Worm (Caenorhabditis elegans): ENCODE data around the gene vps-16.

vps-16 gene

ce11 chrIII:6464113-6464571 is 31.1 kb downstream of the vps-16 start (continued):
- TF ChIP-seq hlh-11 (tag; optimal IDR thresholded peaks at IDR 0.05), result peak; percentile 97
- TF ChIP-seq Y105C5A.15 (GFP tag; IDR thresholded peaks at IDR 0.05), result peak; percentile 81; the same call in 1 of the 2 replicates
- TF ChIP-seq egl-43 (GFP tag; IDR thresholded peaks at IDR 0.05), result peak; percentile 93
- peak; percentile 90 for TF ChIP-seq ceh-20 (GFP tag; IDR thresholded peaks at IDR 0.05)
- no peak for TF ChIP-seq ZK546.5 (tag; optimal IDR thresholded peaks at IDR 0.05)
- peak; percentile 85 for TF ChIP-seq nhr-77 (tag; optimal IDR thresholded peaks at IDR 0.05)
- TF ChIP-seq lin-1 (GFP tag; IDR thresholded peaks at IDR 0.05), result peak; percentile 92
- TF ChIP-seq F49E8.2 (tag; optimal IDR thresholded peaks at IDR 0.05; ENCODE audit: borderline replicate concordance), result no peak
- TF ChIP-seq pha-4 (GFP tag; IDR thresholded peaks at IDR 0.05), result no peak; the same call in none of the 2 replicates
- peak; percentile 84 for TF ChIP-seq pha-4 (tag; optimal IDR thresholded peaks at IDR 0.05)
- TF ChIP-seq T20F7.1 (GFP tag; optimal IDR thresholded peaks at IDR 0.05), result peak; percentile 72
- TF ChIP-seq nhr-6 (tag; optimal IDR thresholded peaks at IDR 0.05), result peak; percentile 91
- peak; percentile 25 for TF ChIP-seq jun-1 (tag; optimal IDR thresholded peaks at IDR 0.05)
- TF ChIP-seq madf-5 (GFP tag; IDR thresholded peaks at IDR 0.05), result no peak
- peak; percentile 89 for TF ChIP-seq hmg-1.1 (GFP tag; IDR thresholded peaks at IDR 0.05)
- peak; percentile 70; the same call in 1 of the 2 replicates for TF ChIP-seq saeg-2 (GFP tag; IDR thresholded peaks at IDR 0.05)
- TF ChIP-seq zfp-3 (GFP tag; conservative IDR thresholded peaks at IDR 0.05), result peak; percentile 87; the same call in 1 of the 2 replicates
- peak; percentile 76 for TF ChIP-seq madf-9 (GFP tag; conservative IDR thresholded peaks at IDR 0.05)
- peak; percentile 100 for TF ChIP-seq set-16 (GFP tag; IDR thresholded peaks at IDR 0.05)
- peak; percentile 91 for TF ChIP-seq nhr-28 (tag; optimal IDR thresholded peaks at IDR 0.05)
- 0 out of 2 replicates have a peak, but pooled peaks have one; percentile 54 for TF ChIP-seq Y75B8A.6 (GFP tag; IDR thresholded peaks at IDR 0.05)
- TF ChIP-seq ceh-32 (tag; optimal IDR thresholded peaks at IDR 0.05; ENCODE audit: poor library complexity), result peak; percentile 36
- TF ChIP-seq egl-27 (tag; optimal IDR thresholded peaks at IDR 0.05), result no peak
- peak; percentile 95 for TF ChIP-seq hlh-30 (tag; optimal IDR thresholded peaks at IDR 0.05; ENCODE audit: insufficient read depth)
- TF ChIP-seq attf-4 (tag; optimal IDR thresholded peaks at IDR 0.05), result no peak
- TF ChIP-seq daf-16 (GFP tag; optimal IDR thresholded peaks at IDR 0.05), result peak; percentile 82 to 84
- peak; percentile 94 for TF ChIP-seq daf-16 (tag; optimal IDR thresholded peaks at IDR 0.05)
- TF ChIP-seq dmd-8 (GFP tag; IDR thresholded peaks at IDR 0.05), result peak; percentile 88
- TF ChIP-seq mxl-2 (GFP tag; conservative IDR thresholded peaks at IDR 0.05), result no peak; the same call in 1 of the 2 replicates
- peak; percentile 22 to 78 for TF ChIP-seq lsy-2 (tag; optimal IDR thresholded peaks at IDR 0.05)
- TF ChIP-seq lin-13 (GFP tag; optimal IDR thresholded peaks at IDR 0.05), result peak; percentile 71
- TF ChIP-seq nhr-42 (GFP tag; IDR thresholded peaks at IDR 0.05), result peak; percentile 84
- no peak for TF ChIP-seq daf-19 (GFP tag; conservative IDR thresholded peaks at IDR 0.05)
- TF ChIP-seq arid-1 (GFP tag; conservative IDR thresholded peaks at IDR 0.05), result peak; percentile 94
- peak; percentile 46 for TF ChIP-seq Y5F2A.4 (GFP tag; optimal IDR thresholded peaks at IDR 0.05)
- TF ChIP-seq T26A8.4 (GFP tag; IDR thresholded peaks at IDR 0.05), result peak; percentile 92
- TF ChIP-seq zip-2 (tag; optimal IDR thresholded peaks at IDR 0.05), result peak; percentile 11
- no peak for TF ChIP-seq F26F4.8 (GFP tag; conservative IDR thresholded peaks at IDR 0.05)
- peak; percentile 96 for TF ChIP-seq pqm-1 (tag; optimal IDR thresholded peaks at IDR 0.05)
- TF ChIP-seq mdl-1 (tag; optimal IDR thresholded peaks at IDR 0.05), result peak; percentile 81 to 95
- TF ChIP-seq R02D3.7 (tag; optimal IDR thresholded peaks at IDR 0.05), result no peak
- TF ChIP-seq nhr-102 (tag; optimal IDR thresholded peaks at IDR 0.05), result peak; percentile 89

ce11 chrIII:6464913-6465312 is 31.9 kb downstream of the vps-16 start, which contains the start of gene nduf-2.2:
nduf-2.2 (plus strand) TSS chrIII:6465222.
- TF ChIP-seq cey-2 (tag; optimal IDR thresholded peaks at IDR 0.05; ENCODE audit: borderline replicate concordance, insufficient read depth), result no peak
- TF ChIP-seq nhr-237 (tag; optimal IDR thresholded peaks at IDR 0.05), result no peak
- TF ChIP-seq nhr-11 (tag; optimal IDR thresholded peaks at IDR 0.05), result no peak
- TF ChIP-seq rbr-2 (tag; optimal IDR thresholded peaks at IDR 0.05), result no peak
- no peak for TF ChIP-seq F49E8.2 (tag; optimal IDR thresholded peaks at IDR 0.05; ENCODE audit: borderline replicate concordance)
- TF ChIP-seq ceh-28 (tag; optimal IDR thresholded peaks at IDR 0.05), result no peak
- TF ChIP-seq F10B5.3 (tag; optimal IDR thresholded peaks at IDR 0.05), result no peak
- TF ChIP-seq nhr-48 (tag; optimal IDR thresholded peaks at IDR 0.05), result no peak
- TF ChIP-seq ceh-20 (GFP tag; IDR thresholded peaks at IDR 0.05), result no peak
- TF ChIP-seq gei-8 (GFP tag; optimal IDR thresholded peaks at IDR 0.05), result no peak
- no peak for TF ChIP-seq hlh-11 (tag; optimal IDR thresholded peaks at IDR 0.05)
- no peak for TF ChIP-seq Y5F2A.4 (GFP tag; optimal IDR thresholded peaks at IDR 0.05)
- TF ChIP-seq nhr-111 (GFP tag; optimal IDR thresholded peaks at IDR 0.05), result no peak
- TF ChIP-seq fos-1 (tag; optimal IDR thresholded peaks at IDR 0.05), result no peak
- no peak for TF ChIP-seq dmd-8 (GFP tag; IDR thresholded peaks at IDR 0.05)
- no peak for TF ChIP-seq ZK546.5 (tag; optimal IDR thresholded peaks at IDR 0.05)
